Fruit fly (Drosophila melanogaster): ENCODE data around the gene CycG.

- no peak for TF ChIP-seq fru (GFP tag; optimal IDR thresholded peaks at IDR 0.05)
- no peak for TF ChIP-seq foxo (GFP tag; optimal IDR thresholded peaks at IDR 0.05)
- no peak for TF ChIP-seq tai (GFP tag; optimal IDR thresholded peaks at IDR 0.05)
- no peak for TF ChIP-seq GATAd (GFP tag; optimal IDR thresholded peaks at IDR 0.05)
- TF ChIP-seq pan (optimal IDR thresholded peaks at IDR 0.05) = no peak
- TF ChIP-seq usp (GFP tag; optimal IDR thresholded peaks at IDR 0.05) = no peak
- TF ChIP-seq br (GFP tag; optimal IDR thresholded peaks at IDR 0.05) = no peak
- TF ChIP-seq Abd-B (GFP tag; optimal IDR thresholded peaks at IDR 0.05) = no peak
- no peak for TF ChIP-seq dl (GFP tag; optimal IDR thresholded peaks at IDR 0.05; ENCODE audit: insufficient read depth in 1 of 2, partially characterized antibody in 2 of 2)
Observed at dm6 chr3R:31548766-31549510, 63.5 kb downstream of the CycG start.
